Fruit fly (Drosophila melanogaster): ENCODE results near the gene Ide.
A peak's percentile ranks its signal among the peaks of the same experiment; 100 is the strongest.

Gene Ide

DNA sequence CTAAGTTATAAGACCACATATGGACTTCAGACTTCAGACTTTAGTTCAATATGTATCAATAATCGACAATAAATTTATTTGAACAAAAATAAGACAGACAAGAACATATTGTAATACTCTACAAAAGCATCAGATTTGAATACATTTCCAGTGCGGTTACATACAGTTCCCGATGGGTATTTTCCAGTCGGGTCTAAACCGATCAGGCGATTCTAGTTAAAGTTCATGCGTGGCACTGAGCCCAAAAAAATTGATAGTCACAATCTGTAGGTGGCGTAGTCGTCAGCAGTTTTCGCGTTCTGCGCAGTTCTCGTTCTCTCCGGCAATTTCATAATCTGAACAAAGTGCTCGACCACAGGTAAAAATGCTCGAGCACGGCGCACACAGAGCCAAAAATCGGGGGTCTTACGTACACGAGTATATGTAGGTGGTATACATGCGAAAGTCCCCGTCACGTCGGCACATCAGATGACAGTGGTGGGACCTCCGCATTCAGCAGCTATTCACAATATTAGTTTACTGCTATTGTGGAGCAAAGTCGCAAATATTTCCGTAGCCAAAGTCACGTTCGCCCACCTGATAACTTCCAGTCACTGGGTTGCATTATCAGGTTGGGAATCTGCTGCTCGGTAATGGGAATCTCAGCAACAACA is 19.7 kb upstream of the Ide start (continued):
- TF ChIP-seq fd85E (GFP tag; optimal IDR thresholded peaks at IDR 0.05) (no peak), lz (GFP tag; optimal IDR thresholded peaks at IDR 0.05) (peak; percentile 14), CG7368 (GFP tag; optimal IDR thresholded peaks at IDR 0.05) (no peak), CG8119 (GFP tag; IDR thresholded peaks at IDR 0.05) (no peak), fd59A (GFP tag; optimal IDR thresholded peaks at IDR 0.05) (no peak), CG11294 (GFP tag; IDR thresholded peaks at IDR 0.05) (no peak), Blimp-1 (GFP tag; optimal IDR thresholded peaks at IDR 0.05) (no peak), net (GFP tag; optimal IDR thresholded peaks at IDR 0.05) (no peak), Gug (GFP tag; IDR thresholded peaks at IDR 0.05) (no peak), CG4318 (GFP tag; optimal IDR thresholded peaks at IDR 0.05) (no peak), achi (GFP tag; optimal IDR thresholded peaks at IDR 0.05) (no peak), dsx (GFP tag; optimal IDR thresholded peaks at IDR 0.05; ENCODE audit: poor library complexity, severe bottlenecking) (no peak), CG1621 (tag; optimal IDR thresholded peaks at IDR 0.05) (no peak), CG15336 (GFP tag; IDR thresholded peaks at IDR 0.05) (no peak), ss (GFP tag; optimal IDR thresholded peaks at IDR 0.05) (no peak), CG34406 (GFP tag; optimal IDR thresholded peaks at IDR 0.05) (no peak), Ets21C (GFP tag; optimal IDR thresholded peaks at IDR 0.05) (no peak), cyc (GFP tag; optimal IDR thresholded peaks at IDR 0.05) (peak; percentile 3), CG8319 (GFP tag; optimal IDR thresholded peaks at IDR 0.05) (no peak), CG6808 (GFP tag; optimal IDR thresholded peaks at IDR 0.05) (no peak), esn (GFP tag; optimal IDR thresholded peaks at IDR 0.05) (peak; percentile 38), CG31627 (GFP tag; optimal IDR thresholded peaks at IDR 0.05) (no peak), salr (GFP tag; optimal IDR thresholded peaks at IDR 0.05) (no peak), svp (GFP tag) (peak; percentile 73), CG16779 (tag; optimal IDR thresholded peaks at IDR 0.05) (no peak), CG6163 (GFP tag; IDR thresholded peaks at IDR 0.05) (no peak), Sox15 (GFP tag; optimal IDR thresholded peaks at IDR 0.05) (no peak), CG11902 (GFP tag; optimal IDR thresholded peaks at IDR 0.05) (no peak), CG6854 (GFP tag; optimal IDR thresholded peaks at IDR 0.05) (no peak), Eip78C (GFP tag) (peak; percentile 66), CG10669 (GFP tag; optimal IDR thresholded peaks at IDR 0.05) (no peak), Sox102F (GFP tag; optimal IDR thresholded peaks at IDR 0.05) (no peak)

DNA sequence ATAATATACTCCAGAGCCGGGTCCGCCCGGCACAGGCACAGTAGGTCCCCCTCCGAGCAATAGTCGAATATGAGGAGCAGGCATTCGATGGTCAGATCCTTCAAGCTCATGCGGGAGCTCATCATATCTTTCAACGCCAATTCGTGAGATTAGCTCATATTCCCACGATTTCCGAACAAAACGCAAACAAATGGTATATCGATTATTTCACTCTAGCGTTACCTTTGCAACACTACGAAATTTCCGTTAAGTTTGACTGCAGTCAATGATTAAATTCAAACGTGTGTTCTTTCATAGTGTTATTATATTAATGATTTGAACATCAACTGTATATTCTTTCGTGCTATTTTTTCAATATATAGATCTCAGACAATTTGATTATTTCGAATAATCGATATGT is 17.7 kb upstream of the Ide start, which contains the start of gene CG33969:
TSS of gene CG33969 (minus strand) at position 197 of the 400 bp plus-strand sequence.
- no peak for TF ChIP-seq CG9139 (GFP tag; optimal IDR thresholded peaks at IDR 0.05)
- TF ChIP-seq topi (GFP tag; optimal IDR thresholded peaks at IDR 0.05) = peak; percentile 1
- peak; percentile 77 for TF ChIP-seq Eip78C (GFP tag)
- no peak for TF ChIP-seq OdsH (GFP tag; optimal IDR thresholded peaks at IDR 0.05)
- no peak for TF ChIP-seq dac (GFP tag; optimal IDR thresholded peaks at IDR 0.05)
- peak; percentile 73 for TF ChIP-seq vri (GFP tag; optimal IDR thresholded peaks at IDR 0.05)
- TF ChIP-seq CG16779 (tag; optimal IDR thresholded peaks at IDR 0.05) = no peak
- TF ChIP-seq Hr39 (GFP tag; optimal IDR thresholded peaks at IDR 0.05) = no peak
- no peak for TF ChIP-seq CG7368 (GFP tag; optimal IDR thresholded peaks at IDR 0.05)
- no peak for TF ChIP-seq achi (GFP tag; optimal IDR thresholded peaks at IDR 0.05)
- TF ChIP-seq fkh (GFP tag; optimal IDR thresholded peaks at IDR 0.05) = peak; percentile 73
- peak; percentile 24 for TF ChIP-seq esn (GFP tag; optimal IDR thresholded peaks at IDR 0.05)
- no peak for TF ChIP-seq CG6792 (GFP tag; optimal IDR thresholded peaks at IDR 0.05)
- no peak for TF ChIP-seq CG34406 (GFP tag; optimal IDR thresholded peaks at IDR 0.05)
- TF ChIP-seq Gug (GFP tag; IDR thresholded peaks at IDR 0.05) = no peak
- peak; percentile 32 for TF ChIP-seq Sox14 (GFP tag; optimal IDR thresholded peaks at IDR 0.05)
- TF ChIP-seq CG15336 (GFP tag; IDR thresholded peaks at IDR 0.05) = no peak
- no peak for TF ChIP-seq CG10669 (GFP tag; optimal IDR thresholded peaks at IDR 0.05)
- no peak for TF ChIP-seq svp (GFP tag)

Data from whole organism, prepupa.